Fruit fly (Drosophila melanogaster) whole organism, prepupa: ENCODE measurements around the gene CG12795.

Experiments
- Blimp-1 ChIP-seq: fragments of 200-800 bp; sonication (Bioruptor generic); optimal IDR thresholded peaks from 3 replicates; lab custom pipeline; 2017; ENCODE audit warnings: missing biosample characterization, missing genetic modification characterization, mild to moderate bottlenecking, moderate library complexity, missing genetic modification reagents
- CG10631 ChIP-seq: fragments of 200-800 bp; sonication (Bioruptor generic); optimal IDR thresholded peaks from 2 replicates; lab custom pipeline; 2016; ENCODE audit warnings: missing biosample characterization, missing genetic modification characterization
- CG10669 ChIP-seq: fragments of 200-800 bp; sonication (Bioruptor generic); optimal IDR thresholded peaks from 3 replicates; lab custom pipeline; 2018; ENCODE audit warnings: missing biosample characterization, mild to moderate bottlenecking, missing genetic modification characterization, moderate library complexity
- CG11294 ChIP-seq: fragments of 200-800 bp; sonication (Bioruptor generic); IDR thresholded peaks from 2 replicates; pipeline ENCODE4 v1.3.6; 2022; ENCODE audit warnings: missing biosample characterization, missing genetic modification characterization
- CG11762 ChIP-seq: fragments of 200-800 bp; sonication (Bioruptor generic); optimal IDR thresholded peaks from 3 replicates; lab custom pipeline; 2016; ENCODE audit warnings: missing biosample characterization, missing genetic modification characterization; ENCODE audit not compliant: insufficient read depth
- CG11902 ChIP-seq: fragments of 200-800 bp; sonication (Bioruptor generic); optimal IDR thresholded peaks from 3 replicates; lab custom pipeline; 2016; ENCODE audit warnings: missing biosample characterization, missing genetic modification characterization
- CG15336 ChIP-seq: fragments of 200-800 bp; sonication (Bioruptor generic); IDR thresholded peaks from 2 replicates; pipeline ENCODE4 v1.3.6; 2022; ENCODE audit warnings: missing biosample characterization, missing genetic modification characterization
- CG1621 ChIP-seq: fragments of 200-800 bp; sonication (Bioruptor generic); optimal IDR thresholded peaks from 3 replicates; lab custom pipeline; 2018; ENCODE audit warnings: missing biosample characterization, mild to moderate bottlenecking, missing genetic modification characterization
- CG16779 ChIP-seq: fragments of 200-800 bp; sonication (Bioruptor generic); optimal IDR thresholded peaks from 3 replicates; lab custom pipeline; 2017; ENCODE audit warnings: missing biosample characterization, mild to moderate bottlenecking, missing genetic modification characterization
- CG31627 ChIP-seq: fragments of 200-800 bp; sonication (Bioruptor generic); optimal IDR thresholded peaks from 3 replicates; lab custom pipeline; 2016; ENCODE audit warnings: missing biosample characterization, missing genetic modification characterization
- CG4318 ChIP-seq: fragments of 200-800 bp; sonication (Bioruptor generic); optimal IDR thresholded peaks from 3 replicates; lab custom pipeline; 2017; ENCODE audit warnings: missing biosample characterization, mild to moderate bottlenecking, missing genetic modification characterization
- CG6163 ChIP-seq: fragments of 200-800 bp; sonication (Bioruptor generic); IDR thresholded peaks from 3 replicates; pipeline ENCODE4 v1.3.6; 2022; ENCODE audit warnings: missing biosample characterization, missing genetic modification characterization
- CG6276 ChIP-seq: fragments of 200-800 bp; sonication (Bioruptor generic); optimal IDR thresholded peaks from 2 replicates; lab custom pipeline; 2017; ENCODE audit warnings: missing biosample characterization, mild to moderate bottlenecking, missing genetic modification characterization
- CG6792 ChIP-seq: fragments of 200-800 bp; sonication (Bioruptor generic); optimal IDR thresholded peaks from 3 replicates; lab custom pipeline; 2016; ENCODE audit warnings: missing biosample characterization, missing genetic modification characterization
- CG6808 ChIP-seq: fragments of 200-800 bp; sonication (Bioruptor generic); optimal IDR thresholded peaks from 3 replicates; lab custom pipeline; 2017; ENCODE audit warnings: missing biosample characterization, missing genetic modification characterization, mild to moderate bottlenecking, moderate library complexity, missing genetic modification reagents
- CG6854 ChIP-seq: fragments of 200-800 bp; sonication (Bioruptor generic); optimal IDR thresholded peaks from 2 replicates; lab custom pipeline; 2017; ENCODE audit warnings: missing biosample characterization, mild to moderate bottlenecking, missing genetic modification characterization
- CG7368 ChIP-seq: fragments of 200-800 bp; sonication (Bioruptor generic); optimal IDR thresholded peaks from 3 replicates; lab custom pipeline; 2016; ENCODE audit warnings: missing biosample characterization, missing genetic modification characterization
- CG8119 ChIP-seq: fragments of 200-800 bp; sonication (Bioruptor generic); IDR thresholded peaks from 3 replicates; pipeline ENCODE4 v1.3.6; 2022; ENCODE audit warnings: missing biosample characterization, missing genetic modification characterization
- CG8319 ChIP-seq: fragments of 200-800 bp; sonication (Bioruptor generic); optimal IDR thresholded peaks from 3 replicates; lab custom pipeline; 2016; ENCODE audit warnings: missing biosample characterization, missing genetic modification characterization
- Eip75B ChIP-seq: fragments of 200-800 bp; sonication (Bioruptor generic); optimal IDR thresholded peaks from 3 replicates; lab custom pipeline; 2016; ENCODE audit warnings: missing biosample characterization, missing genetic modification characterization
- Eip78C ChIP-seq: fragments of 200-800 bp; sonication (Bioruptor generic); peaks from one replicate; lab custom pipeline; 2016; ENCODE audit warnings: missing biosample characterization, missing genetic modification characterization
- Eip93F ChIP-seq: fragments of 200-800 bp; sonication (Bioruptor generic); optimal IDR thresholded peaks from 2 replicates; lab custom pipeline; 2016; ENCODE audit warnings: missing biosample characterization, mild to moderate bottlenecking, missing genetic modification characterization
- Ets21C ChIP-seq: fragments of 200-800 bp; sonication (Bioruptor generic); optimal IDR thresholded peaks from 3 replicates; lab custom pipeline; 2016; ENCODE audit warnings: missing biosample characterization, missing genetic modification characterization
- Gug ChIP-seq: fragments of 200-800 bp; sonication (Bioruptor generic); IDR thresholded peaks from 2 replicates; pipeline ENCODE4 v1.3.6; 2022; ENCODE audit warnings: missing biosample characterization, missing genetic modification characterization
- Hr38 ChIP-seq: sonication (Bioruptor generic); optimal IDR thresholded peaks from 2 replicates; lab custom pipeline; 2016; ENCODE audit warnings: missing biosample characterization, missing genetic modification characterization
- Hr39 ChIP-seq: fragments of 200-800 bp; sonication (Bioruptor generic); optimal IDR thresholded peaks from 2 replicates; lab custom pipeline; 2016; ENCODE audit warnings: missing biosample characterization, missing genetic modification characterization
- Hr4 ChIP-seq: fragments of 200-800 bp; sonication (Bioruptor generic); optimal IDR thresholded peaks from 3 replicates; lab custom pipeline; 2016; ENCODE audit warnings: missing biosample characterization, missing genetic modification characterization
- Lpt ChIP-seq: fragments of 200-800 bp; sonication (Bioruptor generic); optimal IDR thresholded peaks from 3 replicates; lab custom pipeline; 2016; ENCODE audit warnings: missing biosample characterization, missing genetic modification characterization
- Met ChIP-seq: fragments of 200-800 bp; sonication (Bioruptor generic); optimal IDR thresholded peaks from 3 replicates; lab custom pipeline; 2016; ENCODE audit warnings: missing biosample characterization, missing genetic modification characterization
- OdsH ChIP-seq: fragments of 200-800 bp; sonication (Bioruptor generic); optimal IDR thresholded peaks from 3 replicates; lab custom pipeline; 2016; ENCODE audit warnings: missing biosample characterization, missing genetic modification characterization
- Smox ChIP-seq: fragments of 200-800 bp; sonication (Bioruptor generic); optimal IDR thresholded peaks from 3 replicates; lab custom pipeline; 2016; ENCODE audit warnings: missing biosample characterization, missing genetic modification characterization
- Sox15 ChIP-seq: fragments of 200-800 bp; sonication (Bioruptor generic); optimal IDR thresholded peaks from 3 replicates; lab custom pipeline; 2016; ENCODE audit warnings: missing biosample characterization, missing genetic modification characterization
- acj6 ChIP-seq: fragments of 200-800 bp; sonication (Bioruptor generic); optimal IDR thresholded peaks from 3 replicates; lab custom pipeline; 2016; ENCODE audit warnings: missing biosample characterization, missing genetic modification characterization
- cyc ChIP-seq: fragments of 200-800 bp; sonication (Bioruptor generic); optimal IDR thresholded peaks from 3 replicates; lab custom pipeline; 2016; ENCODE audit warnings: missing biosample characterization, missing genetic modification characterization
- dac ChIP-seq: fragments of 200-800 bp; sonication (Bioruptor generic); optimal IDR thresholded peaks from 2 replicates; lab custom pipeline; 2017; ENCODE audit warnings: missing biosample characterization, mild to moderate bottlenecking, missing genetic modification characterization
- esn ChIP-seq: fragments of 200-800 bp; sonication (Bioruptor generic); optimal IDR thresholded peaks from 2 replicates; lab custom pipeline; 2016; ENCODE audit warnings: missing biosample characterization, mild to moderate bottlenecking, missing genetic modification characterization, moderate library complexity
- fd59A ChIP-seq: fragments of 200-800 bp; sonication (Bioruptor generic); optimal IDR thresholded peaks from 2 replicates; lab custom pipeline; 2017; ENCODE audit warnings: missing biosample characterization, mild to moderate bottlenecking, missing genetic modification characterization, missing genetic modification reagents
- fd85E ChIP-seq: fragments of 200-800 bp; sonication (Bioruptor generic); optimal IDR thresholded peaks from 3 replicates; lab custom pipeline; 2016; ENCODE audit warnings: missing biosample characterization, missing genetic modification characterization
- fkh ChIP-seq: fragments of 200-800 bp; sonication (Bioruptor generic); optimal IDR thresholded peaks from 3 replicates; lab custom pipeline; 2017; ENCODE audit warnings: missing biosample characterization, mild to moderate bottlenecking, missing genetic modification characterization, moderate library complexity
- lz ChIP-seq: fragments of 200-800 bp; sonication (Bioruptor generic); optimal IDR thresholded peaks from 3 replicates; lab custom pipeline; 2016; ENCODE audit warnings: missing biosample characterization, missing genetic modification characterization
- net ChIP-seq: fragments of 200-800 bp; sonication (Bioruptor generic); optimal IDR thresholded peaks from 3 replicates; lab custom pipeline; 2016; ENCODE audit warnings: missing biosample characterization, missing genetic modification characterization
- pdm3 ChIP-seq: fragments of 200-800 bp; sonication (Bioruptor generic); optimal IDR thresholded peaks from 3 replicates; lab custom pipeline; 2016; ENCODE audit warnings: missing biosample characterization, missing genetic modification characterization
- salr ChIP-seq, 2 experiments: fragments of 200-800 bp; sonication (Bioruptor generic); optimal IDR thresholded peaks; 3 replicates each; lab custom pipeline; 2016 to 2018; ENCODE audit warnings: missing biosample characterization in 2 of 2, missing genetic modification characterization in 2 of 2, mild to moderate bottlenecking in 1 of 2
- spab ChIP-seq: fragments of 200-800 bp; sonication (Bioruptor generic); optimal IDR thresholded peaks from 2 replicates; lab custom pipeline; 2017; ENCODE audit warnings: missing biosample characterization, mild to moderate bottlenecking, missing genetic modification characterization, missing genetic modification reagents
- ss ChIP-seq, 2 experiments: fragments of 200-800 bp; sonication (Bioruptor generic); optimal IDR thresholded peaks; 2 replicates in 1 of 2; 3 replicates in 1 of 2; lab custom pipeline; 2017 to 2018; ENCODE audit warnings: mild to moderate bottlenecking in 2 of 2, missing biosample characterization in 2 of 2, missing genetic modification characterization in 2 of 2, moderate library complexity in 1 of 2
- svp ChIP-seq: fragments of 200-800 bp; sonication (Bioruptor generic); peaks from one replicate; lab custom pipeline; 2016; ENCODE audit warnings: missing biosample characterization, missing genetic modification characterization
- topi ChIP-seq: fragments of 200-800 bp; sonication (Bioruptor generic); optimal IDR thresholded peaks from 3 replicates; lab custom pipeline; 2016; ENCODE audit warnings: missing biosample characterization, missing genetic modification characterization
- vri ChIP-seq: fragments of 200-800 bp; sonication (Bioruptor generic); optimal IDR thresholded peaks from 3 replicates; lab custom pipeline; 2016; ENCODE audit warnings: missing biosample characterization, mild to moderate bottlenecking, missing genetic modification characterization

The CG12795 gene

DNA sequence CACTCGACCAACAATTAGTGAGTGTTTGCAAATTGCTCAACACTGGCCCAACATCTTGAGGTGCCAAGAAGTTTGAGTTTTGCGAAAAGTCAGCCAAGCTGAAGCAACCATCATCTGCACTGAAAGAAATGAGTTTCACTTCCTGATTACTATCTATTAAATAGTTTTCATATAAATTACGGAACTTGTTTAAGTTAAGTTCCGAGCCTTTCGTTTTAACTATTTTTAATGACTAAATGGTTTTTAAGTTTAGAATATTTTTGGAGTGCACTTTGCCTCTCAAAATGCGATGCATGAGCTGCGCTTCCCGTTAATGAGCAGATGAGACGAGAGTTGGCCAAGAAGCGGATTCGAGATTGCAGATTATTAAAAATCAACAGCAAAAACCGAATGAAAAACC, 10.6 kb upstream of the CG12795 start (continued):
- TF ChIP-seq CG8319 (GFP tag; lab: Kevin White, UChicago) (no peak), Sox15 (no peak), CG6792 (GFP tag; lab: Kevin White, UChicago) (no peak), CG6276 (GFP tag; lab: Kevin White, UChicago) (peak; percentile 50), topi (GFP tag; lab: Kevin White, UChicago) (peak; percentile 6), CG11902 (GFP tag; lab: Kevin White, UChicago) (no peak), pdm3 (GFP tag; lab: Kevin White, UChicago) (peak; percentile 45), Smox (GFP tag; lab: Kevin White, UChicago) (no peak), CG10669 (GFP tag; lab: Kevin White, UChicago) (peak; percentile 1), net (GFP tag; lab: Kevin White, UChicago) (no peak), OdsH (GFP tag; lab: Kevin White, UChicago) (peak; percentile 43), esn (GFP tag; lab: Kevin White, UChicago) (peak; percentile 1), fkh (GFP tag; lab: Kevin White, UChicago) (no peak), CG16779 (no peak), svp (GFP tag; lab: Kevin White, UChicago) (peak; percentile 64), ss (GFP tag; optimal IDR thresholded peaks at IDR 0.05; lab: Kevin White, UChicago) (no peak), CG15336 (peak; percentile 58), CG1621 (no peak), fd85E (GFP tag; lab: Kevin White, UChicago) (no peak), CG8119 (GFP tag; lab: Robert Waterston, UW) (peak; percentile 61; the same call in 2 of the 3 replicates), CG31627 (GFP tag; lab: Kevin White, UChicago) (no peak), Hr38 (GFP tag; lab: Kevin White, UChicago) (no peak), vri (GFP tag; lab: Kevin White, UChicago) (no peak), Eip75B (GFP tag; lab: Kevin White, UChicago) (peak; percentile 7), Eip78C (peak; percentile 77), Ets21C (GFP tag; lab: Kevin White, UChicago) (no peak), CG11762 (GFP tag; lab: Kevin White, UChicago) (no peak), acj6 (GFP tag; lab: Kevin White, UChicago) (peak; percentile 9), CG6163 (GFP tag; lab: Robert Waterston, UW) (peak; percentile 58; the same call in 2 of the 3 replicates), cyc (no peak), Gug (GFP tag; lab: Robert Waterston, UW) (peak; percentile 19; the same call in 1 of the 2 replicates), CG7368 (GFP tag; lab: Kevin White, UChicago) (no peak), Hr4 (GFP tag; lab: Kevin White, UChicago) (peak; percentile 64), fd59A (GFP tag; lab: Kevin White, UChicago) (no peak)

DNA sequence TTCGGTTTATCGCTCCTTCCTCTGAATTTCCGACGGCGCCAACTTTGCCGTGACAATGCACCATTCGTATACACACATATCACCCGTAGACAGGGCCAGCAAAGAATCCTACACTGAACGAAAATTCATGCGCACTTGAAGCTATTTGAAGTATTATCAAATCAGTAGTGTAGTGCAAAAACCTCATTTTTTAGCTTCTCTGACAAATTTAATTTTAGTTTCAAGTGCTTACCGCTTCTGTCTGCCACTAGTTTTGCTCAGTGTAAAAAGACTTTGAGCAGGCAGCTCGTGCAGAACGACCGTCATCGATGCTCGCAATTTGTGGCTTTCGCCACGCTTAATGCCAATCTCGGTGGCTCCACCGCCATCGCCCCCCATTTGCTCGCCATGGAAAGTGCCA, 7.5 kb upstream of the CG12795 start:
- TF ChIP-seq CG8319 (GFP tag; lab: Kevin White, UChicago) (no peak), Blimp-1 (GFP tag; lab: Kevin White, UChicago) (no peak), CG6808 (GFP tag; lab: Kevin White, UChicago) (no peak), CG6854 (GFP tag; lab: Kevin White, UChicago) (peak; percentile 8), Hr38 (GFP tag; lab: Kevin White, UChicago) (no peak), dac (GFP tag; lab: Kevin White, UChicago) (peak; percentile 71), fkh (GFP tag; lab: Kevin White, UChicago) (no peak), CG10631 (GFP tag; lab: Kevin White, UChicago) (no peak), Smox (GFP tag; lab: Kevin White, UChicago) (no peak), Met (GFP tag; lab: Kevin White, UChicago) (peak; percentile 65), CG16779 (peak; percentile 44), CG10669 (GFP tag; lab: Kevin White, UChicago) (no peak), CG4318 (GFP tag; lab: Kevin White, UChicago) (no peak), Lpt (GFP tag; lab: Kevin White, UChicago) (peak; percentile 76), ss (GFP tag; optimal IDR thresholded peaks at IDR 0.05; lab: Kevin White, UChicago) (no peak), Hr39 (GFP tag; lab: Kevin White, UChicago) (peak; percentile 77), pdm3 (GFP tag; lab: Kevin White, UChicago) (no peak), Eip75B (GFP tag; lab: Kevin White, UChicago) (no peak), CG15336 (peak; percentile 87), CG6276 (GFP tag; lab: Kevin White, UChicago) (no peak), CG7368 (GFP tag; lab: Kevin White, UChicago) (peak; percentile 68), salr (GFP tag; optimal IDR thresholded peaks at IDR 0.05; lab: Kevin White, UChicago) (peak in 1 of 2 experiments; percentile 69), vri (GFP tag; lab: Kevin White, UChicago) (peak; percentile 28), CG11294 (peak; percentile 59), acj6 (GFP tag; lab: Kevin White, UChicago) (peak; percentile 76), Eip93F (GFP tag; lab: Kevin White, UChicago) (no peak), svp (GFP tag; lab: Kevin White, UChicago) (no peak), spab (no peak), Sox15 (peak; percentile 46), lz (GFP tag; lab: Kevin White, UChicago) (peak; percentile 66)
